Worm (Caenorhabditis elegans) whole organism, L2 larva: ENCODE results near the gene F43G6.4.

Experiments
- R02D3.7 ChIP-seq: fragments of 150-350 bp; optimal IDR thresholded peaks from 2 replicates; lab custom pipeline; 2014; ENCODE audit warnings: missing biosample characterization, missing genetic modification characterization
- ama-1 ChIP-seq: fragments of 150-350 bp; optimal IDR thresholded peaks from 2 replicates; lab custom pipeline; 2018; ENCODE audit warnings: inconsistent platforms
- egl-27 ChIP-seq: sonication (generic microtip); optimal IDR thresholded peaks from 3 replicates; lab custom pipeline; 2017; ENCODE audit warnings: missing biosample characterization, missing genetic modification reagents, missing genetic modification characterization
- elt-3 ChIP-seq: sonication (generic microtip); optimal IDR thresholded peaks from 2 replicates; lab custom pipeline; 2017; ENCODE audit warnings: missing biosample characterization, missing genetic modification characterization
- gmeb-1 ChIP-seq: fragments of 150-350 bp; optimal IDR thresholded peaks from 2 replicates; lab custom pipeline; 2014; ENCODE audit warnings: missing biosample characterization, missing genetic modification characterization
- lin-39 ChIP-seq: fragments of 150-350 bp; optimal IDR thresholded peaks from 2 replicates; lab custom pipeline; 2014; ENCODE audit warnings: missing biosample characterization, missing genetic modification reagents, missing genetic modification characterization
- nhr-11 ChIP-seq: fragments of 150-350 bp; optimal IDR thresholded peaks from 2 replicates; lab custom pipeline; 2014; ENCODE audit warnings: missing biosample characterization, missing genetic modification characterization
- sma-3 ChIP-seq: sonication (generic microtip); optimal IDR thresholded peaks from 2 replicates; lab custom pipeline; 2016; ENCODE audit warnings: missing genetic modification reagents, missing genetic modification characterization, missing compliant biosample characterization

ce11 chrII:11841653-11842052 is 51.1 kb downstream of the F43G6.4 start:
- no peak for TF ChIP-seq elt-3 (tag; lab: Kevin White, UChicago)
- TF ChIP-seq R02D3.7 (tag; lab: Kevin White, UChicago) = no peak
- TF ChIP-seq nhr-11 = no peak
- peak; percentile 55 for TF ChIP-seq sma-3 (GFP tag; lab: Kevin White, UChicago)
- no peak for TF ChIP-seq ama-1 (lab: Kevin White, UChicago)
- no peak for TF ChIP-seq gmeb-1 (tag; lab: Kevin White, UChicago)
- TF ChIP-seq lin-39 (tag; lab: Kevin White, UChicago) = no peak
- TF ChIP-seq egl-27 (tag; lab: Kevin White, UChicago) = no peak
